Worm (Caenorhabditis elegans) whole organism, midembryonic: ENCODE results near the gene nhr-270.

Experiments used
- T22C8.4 ChIP-seq: fragments of 200-800 bp; sonication (Bioruptor generic); IDR thresholded peaks from 2 replicates; pipeline ENCODE4 v1.3.6; 2022; ENCODE audit warnings: missing genetic modification characterization, missing compliant biosample characterization
- klf-2 ChIP-seq: fragments of 200-800 bp; sonication (Bioruptor generic); conservative IDR thresholded peaks from 2 replicates; pipeline ENCODE4 v1.3.6; 2022; ENCODE audit warnings: missing genetic modification reagents, missing genetic modification characterization, missing compliant biosample characterization
- ztf-29 ChIP-seq: fragments of 200-800 bp; sonication (Bioruptor generic); IDR thresholded peaks from 2 replicates; pipeline ENCODE4 v1.3.6; 2022; ENCODE audit warnings: missing genetic modification reagents, missing genetic modification characterization, missing compliant biosample characterization

DNA sequence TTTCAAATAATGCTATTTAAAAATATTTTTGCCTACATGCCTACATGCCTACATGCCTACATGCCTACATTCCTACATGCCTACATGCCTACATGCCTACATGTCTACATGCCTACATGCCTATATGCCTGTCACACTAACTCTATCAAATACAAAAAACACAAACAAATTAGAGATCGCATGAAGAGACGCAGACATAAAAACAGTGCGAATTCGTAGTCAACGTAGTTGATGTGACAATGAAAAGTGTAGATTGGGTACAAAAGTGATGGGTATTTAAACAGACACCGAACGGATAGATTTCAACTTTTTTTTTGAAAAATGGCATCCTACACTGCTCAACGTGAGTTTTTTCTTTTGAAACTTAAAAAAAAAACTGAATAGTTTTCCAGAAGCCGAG, 27.3 kb downstream of the nhr-270 start, which contains the start of gene R09E12.9:
- no peak for TF ChIP-seq klf-2 (GFP tag; lab: Robert Waterston, UW)
- no peak for TF ChIP-seq ztf-29 (GFP tag; lab: Robert Waterston, UW)
- no peak for TF ChIP-seq T22C8.4 (GFP tag; lab: Robert Waterston, UW)
